Worm (Caenorhabditis elegans) whole organism, mixed stage, embryonic: ENCODE data around the gene sec-5.

Experiments used
- blmp-1 ChIP-seq: fragments of 150-350 bp; optimal IDR thresholded peaks from 2 replicates; lab custom pipeline; 2014; ENCODE audit warnings: missing biosample characterization, missing genetic modification characterization
- ceh-43 ChIP-seq: fragments of 200-800 bp; sonication (Bioruptor generic); optimal IDR thresholded peaks from 2 replicates; lab custom pipeline; 2018; ENCODE audit warnings: mild to moderate bottlenecking, missing genetic modification characterization, moderate library complexity, missing compliant biosample characterization
- lsy-2 ChIP-seq: fragments of 150-350 bp; optimal IDR thresholded peaks from 2 replicates; lab custom pipeline; 2014; ENCODE audit warnings: missing biosample characterization, missing genetic modification characterization
- mab-5 ChIP-seq: fragments of 150-350 bp; optimal IDR thresholded peaks from 2 replicates; lab custom pipeline; 2014; ENCODE audit warnings: missing biosample characterization, missing genetic modification characterization
- nhr-76 ChIP-seq: sonication (generic microtip); optimal IDR thresholded peaks from 2 replicates; lab custom pipeline; 2017; ENCODE audit warnings: missing biosample characterization, missing genetic modification characterization
- pha-4 ChIP-seq: fragments of 150-350 bp; optimal IDR thresholded peaks from 2 replicates; lab custom pipeline; 2018; ENCODE audit warnings: missing biosample characterization, missing genetic modification reagents, missing genetic modification characterization
- snpc-4 ChIP-seq: fragments of 150-350 bp; optimal IDR thresholded peaks from 2 replicates; lab custom pipeline; 2014; ENCODE audit warnings: missing biosample characterization, missing genetic modification characterization
- sptf-1 ChIP-seq: sonication (generic microtip); optimal IDR thresholded peaks from 2 replicates; lab custom pipeline; 2017; ENCODE audit warnings: mild to moderate bottlenecking, missing genetic modification characterization, moderate library complexity, missing compliant biosample characterization
- unc-62 ChIP-seq: fragments of 150-350 bp; optimal IDR thresholded peaks from 2 replicates; lab custom pipeline; 2014; ENCODE audit warnings: missing biosample characterization, missing genetic modification reagents, missing genetic modification characterization
- ztf-11 ChIP-seq: fragments of 150-350 bp; optimal IDR thresholded peaks from 2 replicates; lab custom pipeline; 2014; ENCODE audit warnings: missing biosample characterization, missing genetic modification characterization

DNA sequence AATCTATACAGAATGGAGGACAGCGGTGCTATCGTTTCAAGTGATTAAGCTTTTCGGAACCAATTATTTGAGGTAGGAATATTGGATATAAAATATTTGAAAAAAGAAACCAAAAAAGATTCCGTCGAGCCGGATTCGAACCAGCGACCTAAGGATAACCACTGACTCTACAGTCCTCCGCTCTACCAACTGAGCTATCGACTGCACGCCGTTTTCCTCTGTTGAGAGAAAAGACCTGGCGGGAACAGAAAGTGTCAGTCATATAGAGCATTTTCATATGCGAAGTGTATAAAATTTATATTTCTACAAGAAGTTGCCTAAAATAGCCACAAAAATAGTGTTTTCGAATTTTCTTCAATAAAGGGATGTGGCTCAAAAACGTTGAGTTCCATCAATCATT, 34.7 kb upstream of the sec-5 start:
- TF ChIP-seq lsy-2 (tag; lab: Kevin White, UChicago): no peak
- no peak for TF ChIP-seq pha-4 (tag; lab: Kevin White, UChicago)
- TF ChIP-seq mab-5 (tag; lab: Kevin White, UChicago): no peak
- no peak for TF ChIP-seq blmp-1
- TF ChIP-seq snpc-4 (tag; lab: Kevin White, UChicago): no peak
- TF ChIP-seq ceh-43 (GFP tag; lab: Kevin White, UChicago): no peak
- TF ChIP-seq nhr-76 (tag; lab: Kevin White, UChicago): no peak
- TF ChIP-seq sptf-1 (tag; lab: Kevin White, UChicago): no peak
- TF ChIP-seq ztf-11 (tag; lab: Kevin White, UChicago): no peak
- no peak for TF ChIP-seq unc-62 (GFP tag; lab: Kevin White, UChicago)
